Fruit fly (Drosophila melanogaster): ENCODE data around the gene CG17672.

CG17672 gene

dm6 chr3L:13044335-13044814 is 15.6 kb downstream of the CG17672 start, which contains the start of gene Syx13 (continued):
- TF ChIP-seq PHDP (tag; optimal IDR thresholded peaks at IDR 0.05), result peak; percentile 1
- TF ChIP-seq BEAF-32 (GFP tag; optimal IDR thresholded peaks at IDR 0.05), result peak; percentile 84
- peak; percentile 78 for TF ChIP-seq sna (GFP tag; IDR thresholded peaks at IDR 0.05; ENCODE audit: partially characterized antibody)
- no peak for TF ChIP-seq ap (GFP tag; IDR thresholded peaks at IDR 0.05)
- peak; percentile 70 for TF ChIP-seq Fer1 (GFP tag; optimal IDR thresholded peaks at IDR 0.05)
- peak; percentile 84 for TF ChIP-seq CG12659 (GFP tag; optimal IDR thresholded peaks at IDR 0.05)
- peak; percentile 63; the same call in 2 of the 3 replicates for TF ChIP-seq mld (GFP tag; IDR thresholded peaks at IDR 0.05; ENCODE audit: partially characterized antibody)
- peak; percentile 78 for TF ChIP-seq knrl (GFP tag; IDR thresholded peaks at IDR 0.05; ENCODE audit: partially characterized antibody)
- peak; percentile 86 for TF ChIP-seq sd (tag; optimal IDR thresholded peaks at IDR 0.05)
- no peak for TF ChIP-seq Dfd (GFP tag; optimal IDR thresholded peaks at IDR 0.05)
- TF ChIP-seq CG12219 (GFP tag; optimal IDR thresholded peaks at IDR 0.05), result no peak
- peak; percentile 68 for TF ChIP-seq CG15514 (GFP tag; optimal IDR thresholded peaks at IDR 0.05)
- no peak for TF ChIP-seq cas (GFP tag; IDR thresholded peaks at IDR 0.05)
- TF ChIP-seq CG2120 (GFP tag; optimal IDR thresholded peaks at IDR 0.05), result peak; percentile 22
- TF ChIP-seq CG32767 (GFP tag; IDR thresholded peaks at IDR 0.05), result 0 out of 2 replicates have a peak, but pooled peaks have one; percentile 22
- peak; percentile 36 for TF ChIP-seq CG9727 (GFP tag; optimal IDR thresholded peaks at IDR 0.05)
- TF ChIP-seq oc (tag; optimal IDR thresholded peaks at IDR 0.05), result peak; percentile 26
- TF ChIP-seq row (GFP tag; IDR thresholded peaks at IDR 0.05), result peak; percentile 43; the same call in 2 of the 3 replicates
- TF ChIP-seq ato (GFP tag; IDR thresholded peaks at IDR 0.05; ENCODE audit: partially characterized antibody), result peak; percentile 69
- peak in 1 of 2 experiments; percentile 1 for TF ChIP-seq Hr78 (GFP tag; optimal IDR thresholded peaks at IDR 0.05)
- TF ChIP-seq CG11723 (GFP tag; optimal IDR thresholded peaks at IDR 0.05), result no peak
- peak; percentile 29 for TF ChIP-seq grau (tag; optimal IDR thresholded peaks at IDR 0.05)
- 0 out of 2 replicates have a peak, but pooled peaks have one; percentile 43 for TF ChIP-seq seq (GFP tag; IDR thresholded peaks at IDR 0.05)
- peak; percentile 98 for TF ChIP-seq cg (GFP tag; optimal IDR thresholded peaks at IDR 0.05)
- no peak for TF ChIP-seq CG8290 (GFP tag; optimal IDR thresholded peaks at IDR 0.05)
- TF ChIP-seq CG8290 (tag; optimal IDR thresholded peaks at IDR 0.05), result peak in 1 of 2 experiments; percentile 48
- TF ChIP-seq Spps (tag; optimal IDR thresholded peaks at IDR 0.05), result peak; percentile 5
- no peak for TF ChIP-seq kah (GFP tag; optimal IDR thresholded peaks at IDR 0.05)
- TF ChIP-seq D19A (tag; optimal IDR thresholded peaks at IDR 0.05), result no peak
- peak; percentile 84 for TF ChIP-seq Opbp (GFP tag; IDR thresholded peaks at IDR 0.05; ENCODE audit: partially characterized antibody)
- TF ChIP-seq Dll (GFP tag; IDR thresholded peaks at IDR 0.05; ENCODE audit: partially characterized antibody), result peak; percentile 76
- TF ChIP-seq vnd (GFP tag; IDR thresholded peaks at IDR 0.05; ENCODE audit: partially characterized antibody), result peak; percentile 64
- TF ChIP-seq amos (GFP tag; IDR thresholded peaks at IDR 0.05; ENCODE audit: partially characterized antibody), result peak; percentile 79
- TF ChIP-seq CG1832 (GFP tag; optimal IDR thresholded peaks at IDR 0.05), result no peak
- peak; percentile 12 for TF ChIP-seq ewg (GFP tag; optimal IDR thresholded peaks at IDR 0.05)
- TF ChIP-seq ab (GFP tag; optimal IDR thresholded peaks at IDR 0.05), result no peak
- TF ChIP-seq stwl (tag; optimal IDR thresholded peaks at IDR 0.05), result peak; percentile 28
- no peak for TF ChIP-seq pb (GFP tag; optimal IDR thresholded peaks at IDR 0.05)
- peak; percentile 79 for TF ChIP-seq Med (GFP tag)
- TF ChIP-seq MESR4 (GFP tag; optimal IDR thresholded peaks at IDR 0.05), result peak; percentile 92
- TF ChIP-seq Aef1 (GFP tag; IDR thresholded peaks at IDR 0.05), result peak; percentile 39; the same call in 2 of the 3 replicates
- peak; percentile 73 for TF ChIP-seq CG6791 (GFP tag; IDR thresholded peaks at IDR 0.05; ENCODE audit: partially characterized antibody)
- no peak for TF ChIP-seq fru (optimal IDR thresholded peaks at IDR 0.05)
- TF ChIP-seq E2f1 (GFP tag; IDR thresholded peaks at IDR 0.05), result peak; percentile 93
- TF ChIP-seq CG12299 (tag; optimal IDR thresholded peaks at IDR 0.05), result peak; percentile 10
- 0 out of 2 replicates have a peak, but pooled peaks have one; percentile 6 for TF ChIP-seq CG10321 (GFP tag; IDR thresholded peaks at IDR 0.05)
- peak; percentile 19 for TF ChIP-seq ftz-f1 (GFP tag; optimal IDR thresholded peaks at IDR 0.05)
- 0 out of 2 replicates have a peak, but pooled peaks have one; percentile 23 for TF ChIP-seq slbo (GFP tag; IDR thresholded peaks at IDR 0.05)
- TF ChIP-seq CG6272 (GFP tag; IDR thresholded peaks at IDR 0.05), result 0 out of 2 replicates have a peak, but pooled peaks have one; percentile 18

Data from whole organism, embryonic.